Worm (Caenorhabditis elegans): ENCODE results near the gene F10A3.12.

Gene F10A3.12

DNA sequence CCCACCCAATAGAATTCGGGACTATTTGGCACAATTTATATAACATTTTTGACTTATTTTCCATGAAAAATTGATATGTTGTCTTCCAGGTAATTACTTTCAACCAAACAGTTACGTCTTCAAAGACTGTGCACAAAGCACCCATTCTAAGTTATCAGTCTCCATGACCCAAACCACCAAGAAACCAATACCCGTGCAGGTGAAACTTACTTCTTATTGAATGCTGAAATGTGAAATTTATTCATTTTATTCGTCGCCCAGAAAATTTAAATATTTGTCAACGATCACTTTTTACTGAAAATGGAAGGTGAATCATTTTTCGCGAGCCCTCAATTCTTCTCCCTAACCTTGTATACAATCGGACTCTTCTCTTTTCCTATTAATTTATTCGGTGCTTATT is 26.7 kb downstream of the F10A3.12 start, which contains the start of gene srh-281:
TSS of gene srh-281 (plus strand) at position 301 of the 400 bp plus-strand sequence.
- TF ChIP-seq T23F11.4 (GFP tag; optimal IDR thresholded peaks at IDR 0.05) (no peak), odd-2 (tag; optimal IDR thresholded peaks at IDR 0.05) (no peak), ceh-18 (tag; optimal IDR thresholded peaks at IDR 0.05) (no peak), gmeb-2 (tag; optimal IDR thresholded peaks at IDR 0.05) (no peak), ahr-1 (tag; optimal IDR thresholded peaks at IDR 0.05) (no peak), hlh-13 (GFP tag; optimal IDR thresholded peaks at IDR 0.05) (no peak), sdc-2 (tag; optimal IDR thresholded peaks at IDR 0.05) (no peak), K02D7.2 (tag; optimal IDR thresholded peaks at IDR 0.05) (no peak), Y22D7AL.16 (tag; optimal IDR thresholded peaks at IDR 0.05) (no peak), hlh-30 (tag; optimal IDR thresholded peaks at IDR 0.05; ENCODE audit: insufficient read depth) (no peak), pha-2 (tag; optimal IDR thresholded peaks at IDR 0.05) (no peak), mec-3 (tag; optimal IDR thresholded peaks at IDR 0.05; ENCODE audit: borderline replicate concordance) (no peak), ceh-34 (tag; optimal IDR thresholded peaks at IDR 0.05) (no peak), fkh-6 (tag; optimal IDR thresholded peaks at IDR 0.05) (no peak), lin-11 (tag; optimal IDR thresholded peaks at IDR 0.05) (no peak), hlh-8 (tag; optimal IDR thresholded peaks at IDR 0.05) (no peak), ceh-31 (tag; optimal IDR thresholded peaks at IDR 0.05) (no peak)

DNA sequence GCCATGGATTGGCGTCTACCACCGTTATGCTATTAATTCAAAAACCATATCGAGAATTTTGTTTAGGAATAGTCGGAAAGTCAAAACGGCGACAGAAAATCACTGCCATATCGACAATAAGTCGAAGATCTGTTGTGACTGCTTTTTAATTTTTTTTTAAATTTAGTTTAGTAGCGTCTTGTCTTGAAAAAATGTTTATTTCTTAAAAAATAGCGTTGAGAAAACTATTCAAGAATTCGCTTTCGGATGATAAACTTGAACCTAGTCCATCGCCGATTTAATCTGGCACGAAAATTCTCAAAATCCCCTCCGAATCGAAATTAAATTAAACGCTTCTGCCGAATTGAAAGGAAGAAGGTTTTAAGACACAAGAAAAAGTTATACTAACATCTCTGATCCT is 28.3 kb downstream of the F10A3.12 start, which contains the start of gene srh-279:
TSS of gene srh-279 (plus strand) at position 301 of the 400 bp plus-strand sequence.
- TF ChIP-seq dve-1 (tag; optimal IDR thresholded peaks at IDR 0.05) (no peak), T23F11.4 (GFP tag; optimal IDR thresholded peaks at IDR 0.05) (no peak), ahr-1 (tag; optimal IDR thresholded peaks at IDR 0.05) (no peak), elt-4 (tag; optimal IDR thresholded peaks at IDR 0.05) (no peak), elt-2 (tag; optimal IDR thresholded peaks at IDR 0.05) (no peak), unc-86 (tag; optimal IDR thresholded peaks at IDR 0.05) (no peak), ceh-45 (GFP tag; IDR thresholded peaks at IDR 0.05) (no peak), ama-1 (optimal IDR thresholded peaks at IDR 0.05) (no peak)

- TF ChIP-seq pros-1 (tag; optimal IDR thresholded peaks at IDR 0.05) (no peak), ceh-14 (tag; optimal IDR thresholded peaks at IDR 0.05) (no peak), pag-3 (tag; optimal IDR thresholded peaks at IDR 0.05; ENCODE audit: borderline replicate concordance) (no peak), F13H6.1 (tag; optimal IDR thresholded peaks at IDR 0.05) (no peak)
These were observed 30.8 kb downstream of the F10A3.12 start, which contains the start of gene rabr-4 for ce11 chrV:16194639-16195038. Gene rabr-4, plus strand, starts transcription at chrV:16194939.

- TF ChIP-seq unc-55 (GFP tag; optimal IDR thresholded peaks at IDR 0.05) (no peak), ceh-19 (GFP tag; optimal IDR thresholded peaks at IDR 0.05) (no peak), ceh-9 (tag; optimal IDR thresholded peaks at IDR 0.05) (no peak), ceh-2 (tag; optimal IDR thresholded peaks at IDR 0.05) (no peak), tbx-2 (tag; optimal IDR thresholded peaks at IDR 0.05) (no peak), nhr-11 (tag; optimal IDR thresholded peaks at IDR 0.05) (no peak), ceh-48 (tag; optimal IDR thresholded peaks at IDR 0.05) (no peak), gmeb-2 (tag; optimal IDR thresholded peaks at IDR 0.05) (no peak)
These were observed 31.6 kb downstream of the F10A3.12 start, which contains the start of gene rabr-3 for ce11 chrV:16195379-16195778. Gene rabr-3, plus strand, starts transcription at chrV:16195679.

ce11 chrV:16198016-16198415 is 34.2 kb downstream of the F10A3.12 start, which contains the start of gene F11A5.5:
Gene F11A5.5, plus strand, starts transcription at chrV:16198316.
- TF ChIP-seq elt-4 (tag; optimal IDR thresholded peaks at IDR 0.05) (no peak), pha-4 (tag; optimal IDR thresholded peaks at IDR 0.05) (no peak), pros-1 (tag; optimal IDR thresholded peaks at IDR 0.05) (no peak), ceh-14 (tag; optimal IDR thresholded peaks at IDR 0.05) (no peak), ceh-6 (GFP tag; optimal IDR thresholded peaks at IDR 0.05) (no peak)
